Fruit fly (Drosophila melanogaster) S2 (cell line): Measurements from ENCODE around the gene CG34417.

Source experiments
- CG8478 ChIP-seq: fragments of >200 bp; optimal IDR thresholded peaks from 2 replicates; lab custom pipeline; 2018
- CTCF ChIP-seq, 2 experiments: fragments of >200 bp; optimal IDR thresholded peaks; 2 replicates each; lab custom pipeline; 2018

dm6 chrX:6574488-6574887 lies 33.9 kb downstream of the CG34417 start:
- no peak for TF ChIP-seq CG8478 (lab: Kevin White, UChicago)
- TF ChIP-seq CTCF (optimal IDR thresholded peaks at IDR 0.05; lab: Kevin White, UChicago): no peak
